Fruit fly (Drosophila melanogaster) Kc167 (cell line): ENCODE data around the gene CG42834.

Experiments used
- Myc ChIP-seq: fragments of >200 bp; optimal IDR thresholded peaks from 2 replicates; lab custom pipeline; 2017; ENCODE audit warnings: missing external identifiers
- h ChIP-seq: fragments of >200 bp; optimal IDR thresholded peaks from 3 replicates; lab custom pipeline; 2018; ENCODE audit warnings: missing external identifiers
- insv ChIP-seq: fragments of >200 bp; optimal IDR thresholded peaks from 3 replicates; lab custom pipeline; 2018; ENCODE audit warnings: missing external identifiers
- psq ChIP-seq: fragments of >200 bp; optimal IDR thresholded peaks from 2 replicates; lab custom pipeline; 2017; ENCODE audit warnings: missing external identifiers
- ttk ChIP-seq: sonication (Bioruptor generic); optimal IDR thresholded peaks from 2 replicates; lab custom pipeline; 2017; ENCODE audit warnings: missing external identifiers

dm6 chr3R:17400102-17400501 lies 18.5 kb upstream of the CG42834 start:
- TF ChIP-seq insv (lab: Kevin White, UChicago) (no peak), h (lab: Kevin White, UChicago) (no peak), psq (lab: Kevin White, UChicago) (no peak), ttk (lab: Kevin White, UChicago) (no peak), Myc (lab: Kevin White, UChicago) (no peak)
